Worm (Caenorhabditis elegans) whole organism, L2 larva: ENCODE measurements around the gene mfsd-6.

Experiments used
- C34F6.9 ChIP-seq: fragments of 150-350 bp; optimal IDR thresholded peaks from 2 replicates; lab custom pipeline; 2014; ENCODE audit warnings: missing biosample characterization, missing genetic modification characterization
- R02D3.7 ChIP-seq: fragments of 150-350 bp; optimal IDR thresholded peaks from 2 replicates; lab custom pipeline; 2014; ENCODE audit warnings: missing biosample characterization, missing genetic modification characterization
- Y55F3AM.14 ChIP-seq: fragments of 200-800 bp; sonication (Bioruptor generic); optimal IDR thresholded peaks from 2 replicates; lab custom pipeline; 2018; ENCODE audit warnings: mild to moderate bottlenecking, missing genetic modification characterization, missing compliant biosample characterization
- alr-1 ChIP-seq: fragments of 150-350 bp; optimal IDR thresholded peaks from 2 replicates; lab custom pipeline; 2014; ENCODE audit warnings: missing biosample characterization, missing genetic modification characterization
- aly-2 ChIP-seq: fragments of 150-350 bp; optimal IDR thresholded peaks from 2 replicates; lab custom pipeline; 2014; ENCODE audit warnings: missing biosample characterization, missing genetic modification characterization
- ama-1 ChIP-seq: fragments of 150-350 bp; optimal IDR thresholded peaks from 2 replicates; lab custom pipeline; 2018; ENCODE audit warnings: inconsistent platforms
- ceh-16 ChIP-seq: fragments of 150-350 bp; optimal IDR thresholded peaks from 2 replicates; lab custom pipeline; 2014; ENCODE audit warnings: missing biosample characterization, missing genetic modification characterization
- crh-2 ChIP-seq: sonication (generic microtip); optimal IDR thresholded peaks from 2 replicates; lab custom pipeline; 2017; ENCODE audit warnings: missing biosample characterization, missing genetic modification characterization
- dmd-4 ChIP-seq: sonication (generic microtip); optimal IDR thresholded peaks from 2 replicates; lab custom pipeline; 2017; ENCODE audit warnings: missing biosample characterization, missing genetic modification characterization
- egl-27 ChIP-seq: sonication (generic microtip); optimal IDR thresholded peaks from 3 replicates; lab custom pipeline; 2017; ENCODE audit warnings: missing biosample characterization, missing genetic modification reagents, missing genetic modification characterization
- elt-1 ChIP-seq: fragments of 150-350 bp; optimal IDR thresholded peaks from 2 replicates; lab custom pipeline; 2014; ENCODE audit warnings: missing biosample characterization, missing genetic modification characterization
- fos-1 ChIP-seq: fragments of 150-350 bp; optimal IDR thresholded peaks from 2 replicates; lab custom pipeline; 2014; ENCODE audit warnings: missing biosample characterization, missing genetic modification characterization
- gmeb-1 ChIP-seq: fragments of 150-350 bp; optimal IDR thresholded peaks from 2 replicates; lab custom pipeline; 2014; ENCODE audit warnings: missing biosample characterization, missing genetic modification characterization
- lin-13 ChIP-seq: fragments of 150-350 bp; optimal IDR thresholded peaks from 2 replicates; lab custom pipeline; 2014; ENCODE audit warnings: missing biosample characterization, missing genetic modification reagents, missing genetic modification characterization
- lin-39 ChIP-seq: fragments of 150-350 bp; optimal IDR thresholded peaks from 2 replicates; lab custom pipeline; 2014; ENCODE audit warnings: missing biosample characterization, missing genetic modification reagents, missing genetic modification characterization
- lsy-2 ChIP-seq, 2 experiments: fragments of 150-350 bp in 1 of 2; sonication (generic microtip) in 1 of 2; optimal IDR thresholded peaks; 2 replicates each; lab custom pipeline; 2014 to 2017; ENCODE audit warnings: missing biosample characterization in 2 of 2, missing genetic modification characterization in 2 of 2
- mab-5 ChIP-seq: fragments of 150-350 bp; optimal IDR thresholded peaks from 2 replicates; lab custom pipeline; 2014; ENCODE audit warnings: missing biosample characterization, missing genetic modification characterization
- nhr-11 ChIP-seq: fragments of 150-350 bp; optimal IDR thresholded peaks from 2 replicates; lab custom pipeline; 2014; ENCODE audit warnings: missing biosample characterization, missing genetic modification characterization
- nhr-129 ChIP-seq: fragments of 150-350 bp; optimal IDR thresholded peaks from 2 replicates; lab custom pipeline; 2014; ENCODE audit warnings: missing biosample characterization, missing genetic modification characterization
- nhr-21 ChIP-seq: fragments of 150-350 bp; optimal IDR thresholded peaks from 2 replicates; lab custom pipeline; 2014; ENCODE audit warnings: missing biosample characterization, missing genetic modification characterization
- nhr-23 ChIP-seq: fragments of 150-350 bp; optimal IDR thresholded peaks from 2 replicates; lab custom pipeline; 2014; ENCODE audit warnings: missing biosample characterization, missing genetic modification reagents, missing genetic modification characterization
- nhr-237 ChIP-seq: fragments of 150-350 bp; optimal IDR thresholded peaks from 2 replicates; lab custom pipeline; 2014; ENCODE audit warnings: missing biosample characterization, missing genetic modification characterization
- nhr-25 ChIP-seq: fragments of 150-350 bp; sonication (generic microtip); optimal IDR thresholded peaks from 3 replicates; lab custom pipeline; 2014; ENCODE audit warnings: missing biosample characterization, missing genetic modification characterization
- nhr-77 ChIP-seq: fragments of 150-350 bp; optimal IDR thresholded peaks from 2 replicates; lab custom pipeline; 2014; ENCODE audit warnings: missing biosample characterization, missing genetic modification characterization
- sem-4 ChIP-seq: fragments of 150-350 bp; optimal IDR thresholded peaks from 2 replicates; lab custom pipeline; 2014; ENCODE audit warnings: missing biosample characterization, missing genetic modification reagents, missing genetic modification characterization
- skn-1 ChIP-seq: sonication (generic microtip); optimal IDR thresholded peaks from 2 replicates; lab custom pipeline; 2017; ENCODE audit warnings: missing biosample characterization, missing genetic modification characterization
- sma-3 ChIP-seq: sonication (generic microtip); optimal IDR thresholded peaks from 2 replicates; lab custom pipeline; 2016; ENCODE audit warnings: missing genetic modification reagents, missing genetic modification characterization, missing compliant biosample characterization
- sma-9 ChIP-seq, 2 experiments: fragments of 150-350 bp in 1 of 2; sonication (generic microtip) in 1 of 2; optimal IDR thresholded peaks; 2 replicates each; lab custom pipeline; 2014 to 2016; ENCODE audit warnings: missing genetic modification characterization in 2 of 2, mild to moderate bottlenecking in 1 of 2, missing biosample characterization in 1 of 2, missing compliant biosample characterization in 1 of 2, missing genetic modification reagents in 1 of 2, moderate library complexity in 1 of 2
- snpc-4 ChIP-seq: fragments of 150-350 bp; optimal IDR thresholded peaks from 2 replicates; lab custom pipeline; 2014; ENCODE audit warnings: missing biosample characterization, missing genetic modification characterization
- unc-55 ChIP-seq: fragments of 150-350 bp; sonication (generic microtip); optimal IDR thresholded peaks from 3 replicates; lab custom pipeline; 2014; ENCODE audit warnings: missing biosample characterization, missing genetic modification reagents, missing genetic modification characterization
- ztf-1 ChIP-seq: fragments of 200-800 bp; sonication (Bioruptor generic); conservative IDR thresholded peaks from 2 replicates; pipeline ENCODE4 v1.3.6; 2022; ENCODE audit warnings: missing genetic modification characterization, missing compliant biosample characterization
- ztf-4 ChIP-seq: fragments of 150-350 bp; optimal IDR thresholded peaks from 2 replicates; lab custom pipeline; 2014; ENCODE audit warnings: missing biosample characterization, missing genetic modification characterization

The mfsd-6 gene

ce11 chrIII:7621355-7621754 lies 42.1 kb upstream of the mfsd-6 start:
- TF ChIP-seq alr-1 (tag; lab: Kevin White, UChicago) (no peak), ceh-16 (tag; lab: Kevin White, UChicago) (no peak), ama-1 (lab: Kevin White, UChicago) (no peak), nhr-129 (tag; lab: Kevin White, UChicago) (no peak), lsy-2 (tag; optimal IDR thresholded peaks at IDR 0.05; lab: Kevin White, UChicago) (no peak), nhr-77 (no peak), nhr-25 (tag; lab: Kevin White, UChicago) (no peak), snpc-4 (no peak), nhr-23 (tag; lab: Kevin White, UChicago) (no peak), ztf-4 (tag; lab: Kevin White, UChicago) (no peak), crh-2 (tag; lab: Kevin White, UChicago) (no peak), aly-2 (tag; lab: Kevin White, UChicago) (no peak), gmeb-1 (tag; lab: Kevin White, UChicago) (no peak)

ce11 chrIII:7619846-7620245 lies 40.6 kb upstream of the mfsd-6 start:
- TF ChIP-seq R02D3.7 = no peak
- TF ChIP-seq ztf-1 (GFP tag; lab: Robert Waterston, UW) = no peak
- no peak for TF ChIP-seq gmeb-1 (tag; lab: Kevin White, UChicago)
- no peak for TF ChIP-seq egl-27
- no peak for TF ChIP-seq Y55F3AM.14 (GFP tag; lab: Kevin White, UChicago)
- TF ChIP-seq skn-1 (tag; lab: Kevin White, UChicago) = no peak
- TF ChIP-seq sma-9 (GFP tag; optimal IDR thresholded peaks at IDR 0.05; lab: Kevin White, UChicago) = no peak
- TF ChIP-seq sma-9 (tag; optimal IDR thresholded peaks at IDR 0.05; lab: Kevin White, UChicago) = no peak
- TF ChIP-seq mab-5 = no peak
- no peak for TF ChIP-seq lin-39 (tag; lab: Kevin White, UChicago)
- no peak for TF ChIP-seq fos-1 (tag; lab: Kevin White, UChicago)
- no peak for TF ChIP-seq alr-1 (tag; lab: Kevin White, UChicago)

ce11 chrIII:7618294-7618693 lies 39.1 kb upstream of the mfsd-6 start:
- TF ChIP-seq sma-3 (GFP tag; lab: Kevin White, UChicago) (peak; percentile 26), nhr-21 (tag; lab: Kevin White, UChicago) (peak; percentile 13), fos-1 (tag; lab: Kevin White, UChicago) (peak; percentile 5), ztf-1 (GFP tag; lab: Robert Waterston, UW) (no peak), egl-27 (peak; percentile 8)

ce11 chrIII:7616228-7616627 lies 37.0 kb upstream of the mfsd-6 start, which contains the start of gene T04A6.1:
Gene T04A6.1 (plus strand): TSS chrIII:7616528.
- TF ChIP-seq C34F6.9 (tag; lab: Kevin White, UChicago) (peak; percentile 6), sma-3 (GFP tag; lab: Kevin White, UChicago) (no peak), ama-1 (lab: Kevin White, UChicago) (no peak), sem-4 (no peak), nhr-77 (no peak), unc-55 (peak; percentile 61), Y55F3AM.14 (GFP tag; lab: Kevin White, UChicago) (no peak), nhr-129 (tag; lab: Kevin White, UChicago) (peak; percentile 34), snpc-4 (no peak)

- no peak for TF ChIP-seq sem-4
- no peak for TF ChIP-seq alr-1 (tag; lab: Kevin White, UChicago)
- TF ChIP-seq unc-55 = no peak
- no peak for TF ChIP-seq nhr-11
- TF ChIP-seq mab-5 = no peak
- TF ChIP-seq dmd-4 (tag; lab: Kevin White, UChicago) = no peak
- no peak for TF ChIP-seq lin-13 (GFP tag; lab: Kevin White, UChicago)
- no peak for TF ChIP-seq ztf-4 (tag; lab: Kevin White, UChicago)
These were observed 35.3 kb upstream of the mfsd-6 start, which contains the start of gene T04A6.2 for ce11 chrIII:7614530-7614929. Gene T04A6.2 (plus strand): TSS chrIII:7614830.

- no peak for TF ChIP-seq elt-1 (tag; lab: Kevin White, UChicago)
- no peak for TF ChIP-seq nhr-23 (tag; lab: Kevin White, UChicago)
- TF ChIP-seq ama-1 (lab: Kevin White, UChicago) = no peak
- no peak for TF ChIP-seq nhr-237 (tag; lab: Kevin White, UChicago)
- no peak for TF ChIP-seq alr-1 (tag; lab: Kevin White, UChicago)
These were observed 30.0 kb upstream of the mfsd-6 start, which contains the start of gene nsph-4.3 for ce11 chrIII:7609168-7609567. Gene nsph-4.3 (minus strand): TSS chrIII:7609268.
